Worm (Caenorhabditis elegans) whole organism, L4 larva: Measurements from ENCODE around the gene madf-5.

ENCODE experiments used
- F37D6.2 ChIP-seq: sonication (generic microtip); optimal IDR thresholded peaks from 2 replicates; lab custom pipeline; 2016; ENCODE audit warnings: mild to moderate bottlenecking, missing genetic modification characterization, missing compliant biosample characterization
- T20F7.1 ChIP-seq: fragments of 200-800 bp; sonication (Bioruptor generic); optimal IDR thresholded peaks from 2 replicates; lab custom pipeline; 2018; ENCODE audit warnings: mild to moderate bottlenecking, missing genetic modification characterization, missing compliant biosample characterization
- Y105C5A.15 ChIP-seq: fragments of 200-800 bp; sonication (Bioruptor generic); IDR thresholded peaks from 2 replicates; pipeline ENCODE4 v1.3.6; 2022; ENCODE audit warnings: missing genetic modification characterization, missing compliant biosample characterization
- Y48G9A.11 ChIP-seq: fragments of 200-800 bp; sonication (Bioruptor generic); IDR thresholded peaks from 2 replicates; pipeline ENCODE4 v1.3.6; 2022; ENCODE audit warnings: missing genetic modification reagents, missing genetic modification characterization, missing compliant biosample characterization
- ZK337.2 ChIP-seq: fragments of 200-800 bp; sonication (Bioruptor generic); IDR thresholded peaks from 2 replicates; pipeline ENCODE4 v1.3.6; 2022; ENCODE audit warnings: missing genetic modification reagents, missing genetic modification characterization, missing compliant biosample characterization
- aha-1 ChIP-seq: fragments of 150-350 bp; peaks from one replicate; lab custom pipeline; 2014; ENCODE audit warnings: missing biosample characterization, missing genetic modification characterization
- ama-1 ChIP-seq: fragments of 150-350 bp; optimal IDR thresholded peaks from 2 replicates; lab custom pipeline; 2014; ENCODE audit warnings: inconsistent platforms, mixed read lengths
- ceh-82 ChIP-seq: sonication (generic microtip); optimal IDR thresholded peaks from 2 replicates; lab custom pipeline; 2017; ENCODE audit warnings: missing biosample characterization, missing genetic modification characterization
- ces-1 ChIP-seq: fragments of 150-350 bp; sonication (generic microtip); optimal IDR thresholded peaks from 4 replicates; lab custom pipeline; 2014; ENCODE audit warnings: missing biosample characterization, missing genetic modification reagents, missing genetic modification characterization
- ctbp-1 ChIP-seq: fragments of 200-800 bp; sonication (Bioruptor generic); IDR thresholded peaks from 2 replicates; pipeline ENCODE4 v1.3.6; 2022; ENCODE audit warnings: missing genetic modification reagents, missing genetic modification characterization, missing compliant biosample characterization
- daf-16 ChIP-seq, 3 experiments: sonication (generic microtip); optimal IDR thresholded peaks; 2 replicates each; lab custom pipeline; 2016 to 2017; ENCODE audit warnings: missing genetic modification characterization in 3 of 3, missing genetic modification reagents in 3 of 3, mild to moderate bottlenecking in 2 of 3, missing compliant biosample characterization in 2 of 3, missing biosample characterization in 1 of 3, moderate library complexity in 1 of 3
- daf-19 ChIP-seq: fragments of 200-800 bp; sonication (Bioruptor generic); conservative IDR thresholded peaks from 2 replicates; pipeline ENCODE4 v1.3.6; 2022; ENCODE audit warnings: missing genetic modification characterization, missing compliant biosample characterization
- daf-8 ChIP-seq: fragments of 200-800 bp; sonication (Bioruptor generic); IDR thresholded peaks from 2 replicates; pipeline ENCODE4 v1.3.6; 2022; ENCODE audit warnings: missing genetic modification characterization, missing compliant biosample characterization
- dpl-1 ChIP-seq: fragments of 150-350 bp; optimal IDR thresholded peaks from 2 replicates; lab custom pipeline; 2014; ENCODE audit warnings: missing biosample characterization, missing genetic modification reagents, missing genetic modification characterization
- dve-1 ChIP-seq: sonication (generic microtip); optimal IDR thresholded peaks from 2 replicates; lab custom pipeline; 2017; ENCODE audit warnings: antibody characterized with exemption, mild to moderate bottlenecking, missing genetic modification characterization, missing compliant biosample characterization; ENCODE audit not compliant: insufficient read depth
- fkh-10 ChIP-seq: fragments of 150-350 bp; optimal IDR thresholded peaks from 2 replicates; lab custom pipeline; 2014; ENCODE audit warnings: missing biosample characterization, missing genetic modification reagents, missing genetic modification characterization
- gei-8 ChIP-seq: fragments of 200-800 bp; sonication (Bioruptor generic); optimal IDR thresholded peaks from 2 replicates; lab custom pipeline; 2018; ENCODE audit warnings: mild to moderate bottlenecking, missing genetic modification characterization, missing compliant biosample characterization
- hif-1 ChIP-seq, 2 experiments: sonication (generic microtip); optimal IDR thresholded peaks; 2 replicates each; lab custom pipeline; 2016 to 2017; ENCODE audit warnings: missing compliant biosample characterization in 2 of 2, missing genetic modification characterization in 2 of 2, missing genetic modification reagents in 2 of 2, missing genotype in 2 of 2, mild to moderate bottlenecking in 1 of 2
- hlh-30 ChIP-seq: sonication (generic microtip); optimal IDR thresholded peaks from 2 replicates; lab custom pipeline; 2017; ENCODE audit warnings: antibody characterized with exemption, mild to moderate bottlenecking, missing genetic modification characterization, missing compliant biosample characterization; ENCODE audit not compliant: insufficient read depth
- hmg-1.1 ChIP-seq: fragments of 200-800 bp; sonication (Bioruptor generic); IDR thresholded peaks from 2 replicates; pipeline ENCODE4 v1.3.6; 2022; ENCODE audit warnings: missing genetic modification reagents, missing genetic modification characterization, missing compliant biosample characterization
- lin-13 ChIP-seq: fragments of 150-350 bp; optimal IDR thresholded peaks from 2 replicates; lab custom pipeline; 2014; ENCODE audit warnings: missing biosample characterization, missing genetic modification reagents, missing genetic modification characterization
- lin-15B ChIP-seq: fragments of 150-350 bp; sonication (generic microtip); optimal IDR thresholded peaks from 3 replicates; lab custom pipeline; 2014; ENCODE audit warnings: missing biosample characterization, missing genetic modification characterization
- lin-38 ChIP-seq: fragments of 200-800 bp; sonication (Bioruptor generic); IDR thresholded peaks from 2 replicates; pipeline ENCODE4 v1.3.6; 2022; ENCODE audit warnings: missing genetic modification reagents, missing genetic modification characterization, missing compliant biosample characterization
- lin-39 ChIP-seq: fragments of 150-350 bp; optimal IDR thresholded peaks from 2 replicates; lab custom pipeline; 2014; ENCODE audit warnings: missing biosample characterization, missing genetic modification reagents, missing genetic modification characterization
- lir-3 ChIP-seq: sonication (generic microtip); optimal IDR thresholded peaks from 2 replicates; lab custom pipeline; 2016; ENCODE audit warnings: mild to moderate bottlenecking, missing genetic modification characterization, missing compliant biosample characterization
- lsy-2 ChIP-seq, 2 experiments: fragments of 150-350 bp in 1 of 2; sonication (generic microtip) in 1 of 2; optimal IDR thresholded peaks; 2 replicates each; lab custom pipeline; 2014 to 2017; ENCODE audit warnings: missing biosample characterization in 2 of 2, missing genetic modification characterization in 2 of 2
- madf-9 ChIP-seq: fragments of 200-800 bp; sonication (Bioruptor generic); conservative IDR thresholded peaks from 2 replicates; pipeline ENCODE4 v1.3.6; 2022; ENCODE audit warnings: missing genetic modification reagents, missing genetic modification characterization, missing compliant biosample characterization
- mes-2 ChIP-seq: sonication (generic microtip); optimal IDR thresholded peaks from 2 replicates; lab custom pipeline; 2016; ENCODE audit warnings: missing genotype, mild to moderate bottlenecking, missing genetic modification characterization, missing compliant biosample characterization; ENCODE audit not compliant: poor library complexity, severe bottlenecking
- nhr-28 ChIP-seq: fragments of 150-350 bp; optimal IDR thresholded peaks from 2 replicates; lab custom pipeline; 2014; ENCODE audit warnings: missing biosample characterization, missing genetic modification characterization
- nhr-41 ChIP-seq: fragments of 200-800 bp; sonication (Bioruptor generic); IDR thresholded peaks from 2 replicates; pipeline ENCODE4 v1.3.6; 2022; ENCODE audit warnings: missing genetic modification reagents, missing genetic modification characterization, missing compliant biosample characterization
- nhr-42 ChIP-seq: fragments of 200-800 bp; sonication (Bioruptor generic); IDR thresholded peaks from 2 replicates; pipeline ENCODE4 v1.3.6; 2022; ENCODE audit warnings: missing genetic modification characterization, missing compliant biosample characterization
- nhr-6 ChIP-seq: fragments of 150-350 bp; optimal IDR thresholded peaks from 2 replicates; lab custom pipeline; 2014; ENCODE audit warnings: missing biosample characterization, missing genetic modification characterization
- nhr-77 ChIP-seq: fragments of 150-350 bp; optimal IDR thresholded peaks from 2 replicates; lab custom pipeline; 2014; ENCODE audit warnings: missing biosample characterization, missing genetic modification characterization
- pha-4 ChIP-seq, 2 experiments: fragments of 150-350 bp in 1 of 2; fragments of 200-800 bp in 1 of 2; sonication (Bioruptor generic) in 1 of 2; IDR thresholded peaks in 1 of 2; optimal IDR thresholded peaks in 1 of 2; 2 replicates each; pipeline versions ENCODE4 v1.3.6 to Lab custom; 2014 to 2022; ENCODE audit warnings: missing genetic modification characterization in 2 of 2, missing genetic modification reagents in 2 of 2, missing biosample characterization in 1 of 2, missing compliant biosample characterization in 1 of 2
- php-3 ChIP-seq: fragments of 200-800 bp; sonication (Bioruptor generic); IDR thresholded peaks from 2 replicates; pipeline ENCODE4 v1.3.6; 2022; ENCODE audit warnings: missing genetic modification reagents, missing genetic modification characterization, missing compliant biosample characterization
- set-16 ChIP-seq: fragments of 200-800 bp; sonication (Bioruptor generic); IDR thresholded peaks from 2 replicates; pipeline ENCODE4 v1.3.6; 2022; ENCODE audit warnings: missing genetic modification reagents, missing genetic modification characterization, missing compliant biosample characterization
- skn-1 ChIP-seq: fragments of 150-350 bp; optimal IDR thresholded peaks from 2 replicates; lab custom pipeline; 2014; ENCODE audit warnings: missing biosample characterization, missing genetic modification characterization
- snpc-1.2 ChIP-seq: fragments of 200-800 bp; sonication (Bioruptor generic); IDR thresholded peaks from 2 replicates; pipeline ENCODE4 v1.3.6; 2022; ENCODE audit warnings: missing genetic modification reagents, missing genetic modification characterization, missing compliant biosample characterization
- snpc-4 ChIP-seq: fragments of 150-350 bp; optimal IDR thresholded peaks from 2 replicates; lab custom pipeline; 2014; ENCODE audit warnings: missing biosample characterization, missing genetic modification characterization
- tag-97 ChIP-seq: fragments of 200-800 bp; sonication (Bioruptor generic); IDR thresholded peaks from 2 replicates; pipeline ENCODE4 v1.3.6; 2022; ENCODE audit warnings: missing genetic modification characterization, missing compliant biosample characterization
- tra-1 ChIP-seq: fragments of 200-800 bp; sonication (Bioruptor generic); IDR thresholded peaks from 2 replicates; pipeline ENCODE4 v1.3.6; 2022; ENCODE audit warnings: missing genetic modification reagents, missing genetic modification characterization, missing compliant biosample characterization
- unc-39 ChIP-seq: sonication (generic microtip); optimal IDR thresholded peaks from 2 replicates; lab custom pipeline; 2017; ENCODE audit warnings: missing biosample characterization, missing genetic modification characterization
- vab-7 ChIP-seq: fragments of 200-800 bp; sonication (Bioruptor generic); IDR thresholded peaks from 2 replicates; pipeline ENCODE4 v1.3.6; 2022; ENCODE audit warnings: missing genetic modification reagents, missing genetic modification characterization, missing compliant biosample characterization
- zfp-2 ChIP-seq: sonication (generic microtip); optimal IDR thresholded peaks from 2 replicates; lab custom pipeline; 2016; ENCODE audit warnings: mild to moderate bottlenecking, missing genetic modification characterization, missing compliant biosample characterization
- zfp-3 ChIP-seq: fragments of 200-800 bp; sonication (Bioruptor generic); conservative IDR thresholded peaks from 2 replicates; pipeline ENCODE4 v1.3.6; 2022; ENCODE audit warnings: missing genetic modification reagents, missing genetic modification characterization, missing compliant biosample characterization
- zip-11 ChIP-seq: fragments of 200-800 bp; sonication (Bioruptor generic); IDR thresholded peaks from 2 replicates; pipeline ENCODE4 v1.3.6; 2022; ENCODE audit warnings: missing genetic modification characterization, missing compliant biosample characterization

The madf-5 gene

ce11 chrII:14599284-14599862 is 26.0 kb downstream of the madf-5 start:
- TF ChIP-seq gei-8 (GFP tag; lab: Kevin White, UChicago), result no peak
- TF ChIP-seq T20F7.1 (GFP tag; lab: Kevin White, UChicago), result no peak
- no peak for TF ChIP-seq lsy-2 (tag; optimal IDR thresholded peaks at IDR 0.05; lab: Kevin White, UChicago)
- no peak for TF ChIP-seq nhr-77 (tag; lab: Kevin White, UChicago)
- peak; percentile 24 for TF ChIP-seq dve-1 (tag; lab: Kevin White, UChicago)
- no peak for TF ChIP-seq Y48G9A.11 (GFP tag; lab: Robert Waterston, UW)
- no peak for TF ChIP-seq lin-13 (GFP tag; lab: Kevin White, UChicago)
- TF ChIP-seq vab-7, result no peak
- no peak for TF ChIP-seq snpc-4
- no peak for TF ChIP-seq skn-1 (tag; lab: Kevin White, UChicago)
- TF ChIP-seq Y105C5A.15 (GFP tag; lab: Robert Waterston, UW), result 0 out of 2 replicates have a peak, but pooled peaks have one; percentile 58
- no peak for TF ChIP-seq mes-2 (tag; lab: Kevin White, UChicago)
- no peak for TF ChIP-seq snpc-1.2 (GFP tag; lab: Robert Waterston, UW)
- no peak for TF ChIP-seq hmg-1.1 (GFP tag; lab: Robert Waterston, UW)
- TF ChIP-seq lir-3, result no peak
- TF ChIP-seq aha-1 (tag; lab: Kevin White, UChicago), result peak; percentile 54
- no peak for TF ChIP-seq unc-39
- no peak for TF ChIP-seq fkh-10 (GFP tag; lab: Kevin White, UChicago)
- TF ChIP-seq nhr-28 (tag; lab: Kevin White, UChicago), result peak; percentile 43
- TF ChIP-seq lin-38 (GFP tag; lab: Robert Waterston, UW), result no peak
- TF ChIP-seq F37D6.2 (tag; lab: Kevin White, UChicago), result no peak
- TF ChIP-seq hlh-30 (tag; lab: Kevin White, UChicago), result peak; percentile 12
- no peak for TF ChIP-seq daf-16 (GFP tag; optimal IDR thresholded peaks at IDR 0.05; lab: Kevin White, UChicago)
- TF ChIP-seq daf-16 (tag; optimal IDR thresholded peaks at IDR 0.05; lab: Kevin White, UChicago), result peak; percentile 79
- TF ChIP-seq, all 104 proteins: peak for 6

ce11 chrII:14599933-14600630 is 26.7 kb downstream of the madf-5 start:
- TF ChIP-seq ctbp-1 (GFP tag; lab: Robert Waterston, UW) (no peak), tra-1 (no peak), daf-8 (GFP tag; lab: Robert Waterston, UW) (no peak), ama-1 (lab: Kevin White, UChicago) (no peak), zfp-3 (GFP tag; lab: Robert Waterston, UW) (peak; percentile 74), lin-15B (no peak), pha-4 (GFP tag; IDR thresholded peaks at IDR 0.05; lab: Robert Waterston, UW) (no peak), pha-4 (tag; optimal IDR thresholded peaks at IDR 0.05; lab: Kevin White, UChicago) (no peak), nhr-42 (GFP tag; lab: Robert Waterston, UW) (no peak), lin-39 (tag; lab: Kevin White, UChicago) (no peak), ZK337.2 (GFP tag; lab: Robert Waterston, UW) (no peak), zip-11 (0 out of 2 replicates have a peak, but pooled peaks have one; percentile 30), php-3 (GFP tag; lab: Robert Waterston, UW) (peak; percentile 74; the same call in 1 of the 2 replicates), mes-2 (tag; lab: Kevin White, UChicago) (peak; percentile 22), daf-19 (GFP tag; lab: Robert Waterston, UW) (no peak), ceh-82 (tag; lab: Kevin White, UChicago) (no peak), nhr-41 (GFP tag; lab: Robert Waterston, UW) (no peak), dpl-1 (GFP tag; lab: Kevin White, UChicago) (no peak), dve-1 (tag; lab: Kevin White, UChicago) (peak; percentile 15), vab-7 (no peak), Y48G9A.11 (GFP tag; lab: Robert Waterston, UW) (no peak), madf-9 (0 out of 2 replicates have a peak, but pooled peaks have one; percentile 10), zfp-2 (tag; lab: Kevin White, UChicago) (no peak), nhr-6 (tag; lab: Kevin White, UChicago) (peak; percentile 1), set-16 (GFP tag; lab: Robert Waterston, UW) (no peak), tag-97 (GFP tag; lab: Robert Waterston, UW) (no peak), daf-16 (GFP tag; optimal IDR thresholded peaks at IDR 0.05; lab: Kevin White, UChicago) (no peak), daf-16 (tag; optimal IDR thresholded peaks at IDR 0.05; lab: Kevin White, UChicago) (peak; percentile 71), ces-1 (GFP tag; lab: Kevin White, UChicago) (no peak), hif-1 (tag; optimal IDR thresholded peaks at IDR 0.05; lab: Kevin White, UChicago) (peak in 1 of 2 experiments; percentile 28), aha-1 (tag; lab: Kevin White, UChicago) (peak; percentile 97)
